Worm (Caenorhabditis elegans) whole organism, midembryonic: Measurements from ENCODE around the gene gro-1.

Experiments used
- T22C8.4 ChIP-seq: fragments of 200-800 bp; sonication (Bioruptor generic); IDR thresholded peaks from 2 replicates; pipeline ENCODE4 v1.3.6; 2022; ENCODE audit warnings: missing genetic modification characterization, missing compliant biosample characterization
- klf-2 ChIP-seq: fragments of 200-800 bp; sonication (Bioruptor generic); conservative IDR thresholded peaks from 2 replicates; pipeline ENCODE4 v1.3.6; 2022; ENCODE audit warnings: missing genetic modification reagents, missing genetic modification characterization, missing compliant biosample characterization
- med-1 ChIP-seq: sonication (generic microtip); optimal IDR thresholded peaks from 2 replicates; lab custom pipeline; 2017; ENCODE audit warnings: missing genetic modification characterization, mild to moderate bottlenecking, missing compliant biosample characterization, antibody characterized with exemption, missing genetic modification reagents; ENCODE audit not compliant: insufficient read depth
- tab-1 ChIP-seq: fragments of 200-800 bp; sonication (Bioruptor generic); IDR thresholded peaks from 2 replicates; pipeline ENCODE4 v1.3.6; 2022; ENCODE audit warnings: missing genetic modification characterization, missing compliant biosample characterization

DNA sequence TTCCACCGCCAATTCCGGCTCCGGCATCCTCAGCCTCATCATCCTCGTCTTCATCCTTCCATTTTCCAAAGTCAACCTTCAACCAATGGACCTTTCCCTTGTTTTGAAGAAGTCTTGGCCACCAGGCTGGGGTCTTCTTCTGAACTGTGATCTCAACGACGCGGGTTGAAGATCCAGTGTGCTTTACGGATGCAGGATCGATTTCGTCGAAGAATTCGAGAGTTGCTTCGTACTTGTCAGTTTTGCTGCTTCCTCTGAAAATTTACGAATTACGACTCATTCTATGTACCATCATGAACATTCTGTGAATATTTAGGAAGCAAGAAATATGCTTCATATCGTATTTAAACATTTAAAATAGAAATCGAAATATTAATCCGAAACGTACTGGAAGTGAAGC, 9.3 kb downstream of the gro-1 start:
- TF ChIP-seq klf-2 (GFP tag; lab: Robert Waterston, UW) (no peak), tab-1 (no peak), T22C8.4 (no peak), med-1 (GFP tag; lab: Kevin White, UChicago) (no peak)
